Fruit fly (Drosophila melanogaster): ENCODE measurements around the gene CG34026.
A peak's percentile ranks its signal among the peaks of the same experiment; 100 is the strongest.

DNA sequence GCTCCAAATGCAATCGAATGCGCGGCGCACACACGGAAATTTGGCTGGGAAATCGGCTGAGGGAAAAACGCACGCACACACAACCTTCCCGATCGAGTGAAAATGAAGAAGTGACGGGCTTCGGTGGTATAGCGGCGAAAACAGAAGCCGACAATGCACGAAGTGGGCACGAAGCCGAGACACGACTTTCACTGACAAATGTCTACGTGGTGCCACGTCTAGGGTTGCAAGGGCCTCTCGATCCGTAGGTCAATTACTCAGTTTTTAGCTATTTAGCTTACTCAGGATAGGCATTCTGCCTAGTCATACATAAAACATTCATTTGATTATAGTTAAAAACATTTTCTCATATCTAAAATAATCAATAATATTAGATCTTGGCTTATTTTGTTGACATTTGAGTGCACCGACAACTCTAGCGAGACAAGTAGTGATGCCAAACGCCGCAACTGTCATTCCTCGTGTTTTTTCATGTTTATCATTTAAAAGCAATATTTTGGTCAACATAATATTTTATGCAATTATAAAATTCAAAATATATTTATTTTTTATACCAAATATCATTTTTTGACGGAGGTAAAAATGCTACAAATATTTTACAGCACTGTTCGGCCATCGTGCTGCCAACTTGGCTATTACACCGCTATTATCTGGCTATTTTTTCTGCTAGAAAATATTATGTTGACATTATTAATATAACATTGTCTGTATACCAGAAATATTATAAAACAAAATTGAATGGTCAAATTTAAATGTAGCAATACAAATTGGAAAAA, 20.1 kb downstream of the CG34026 start:
- no peak for TF ChIP-seq kay (GFP tag; ENCODE audit: borderline replicate concordance)
- peak; percentile 91 for TF ChIP-seq CG1620 (GFP tag; optimal IDR thresholded peaks at IDR 0.05)
- TF ChIP-seq CG33017 (tag; optimal IDR thresholded peaks at IDR 0.05): peak; percentile 81
- peak; percentile 99 for TF ChIP-seq CG14711 (tag; optimal IDR thresholded peaks at IDR 0.05)
- peak; percentile 81 for TF ChIP-seq ovo (GFP tag; optimal IDR thresholded peaks at IDR 0.05)
- TF ChIP-seq CG12768 (GFP tag; optimal IDR thresholded peaks at IDR 0.05): peak; percentile 90
- peak; percentile 69 for TF ChIP-seq tj (GFP tag; optimal IDR thresholded peaks at IDR 0.05)
- peak; percentile 88 for TF ChIP-seq Mnt (GFP tag; optimal IDR thresholded peaks at IDR 0.05)
- peak; percentile 84 for TF ChIP-seq CG7045 (GFP tag; optimal IDR thresholded peaks at IDR 0.05)
- peak; percentile 95 for TF ChIP-seq CG7101 (tag; optimal IDR thresholded peaks at IDR 0.05)
- TF ChIP-seq CG11617 (GFP tag; optimal IDR thresholded peaks at IDR 0.05): peak; percentile 92
- peak; percentile 70 for TF ChIP-seq Clk (GFP tag; optimal IDR thresholded peaks at IDR 0.05)
